Fruit fly (Drosophila melanogaster): ENCODE results near the gene CG7115.
A peak's percentile ranks its signal among the peaks of the same experiment; 100 is the strongest.

CG7115 gene

DNA sequence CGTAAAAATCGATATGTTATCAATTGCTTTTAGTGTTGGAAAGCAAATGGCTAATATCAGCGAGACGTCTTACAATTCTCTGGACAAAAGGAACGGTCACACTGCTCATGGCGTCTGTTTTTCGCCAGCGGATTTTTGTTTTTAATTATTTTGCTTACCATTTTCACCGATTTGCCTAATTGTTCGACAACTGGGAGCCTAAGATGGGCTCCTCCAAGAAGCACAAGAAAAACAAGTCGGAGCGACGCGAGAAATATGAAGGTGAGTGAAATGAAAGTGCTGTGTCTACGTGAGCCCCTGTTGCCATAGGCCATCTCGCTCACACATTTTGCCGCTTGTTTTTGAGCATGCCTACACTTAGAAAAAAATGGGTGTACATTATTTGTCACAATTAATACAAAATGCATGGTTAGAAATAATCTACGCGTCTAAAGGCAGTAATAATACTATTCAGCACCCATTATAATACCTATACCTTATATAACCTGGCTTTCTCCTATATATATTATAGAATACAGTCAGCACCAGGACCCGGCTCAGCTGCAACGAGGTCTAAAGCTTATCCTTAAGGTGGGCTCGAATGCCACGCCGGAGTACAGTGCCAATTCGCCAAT lies 38.1 kb upstream of the CG7115 start, which contains the start of gene Brd7-9 (continued):
- peak; percentile 49; the same call in 1 of the 2 replicates for TF ChIP-seq CG11085 (GFP tag; IDR thresholded peaks at IDR 0.05)
- peak; percentile 28 for TF ChIP-seq CG7786 (GFP tag; optimal IDR thresholded peaks at IDR 0.05)
- peak; percentile 22; the same call in 1 of the 3 replicates for TF ChIP-seq CG16813 (GFP tag; IDR thresholded peaks at IDR 0.05; ENCODE audit: partially characterized antibody)
- TF ChIP-seq HmgD (GFP tag; optimal IDR thresholded peaks at IDR 0.05), result no peak
- TF ChIP-seq CG7745 (tag; optimal IDR thresholded peaks at IDR 0.05), result no peak
- TF ChIP-seq B-H2 (GFP tag; optimal IDR thresholded peaks at IDR 0.05), result no peak
- peak; percentile 82 for TF ChIP-seq slbo (GFP tag; IDR thresholded peaks at IDR 0.05)
- peak; percentile 56 for TF ChIP-seq ewg (GFP tag; optimal IDR thresholded peaks at IDR 0.05)
- TF ChIP-seq CG8089 (GFP tag; optimal IDR thresholded peaks at IDR 0.05), result no peak
- TF ChIP-seq vfl (GFP tag; optimal IDR thresholded peaks at IDR 0.05), result no peak
- TF ChIP-seq Kr (GFP tag; optimal IDR thresholded peaks at IDR 0.05), result no peak
- TF ChIP-seq sim (GFP tag; IDR thresholded peaks at IDR 0.05), result peak; percentile 67
- TF ChIP-seq CG3281 (GFP tag; optimal IDR thresholded peaks at IDR 0.05), result peak; percentile 85
- peak; percentile 87 for TF ChIP-seq zf30C (GFP tag; optimal IDR thresholded peaks at IDR 0.05)
- peak; percentile 10 for TF ChIP-seq Fer2 (tag; optimal IDR thresholded peaks at IDR 0.05)
- peak; percentile 61 for TF ChIP-seq Asciz (GFP tag; optimal IDR thresholded peaks at IDR 0.05)
- peak; percentile 78 for TF ChIP-seq CG7839 (tag; optimal IDR thresholded peaks at IDR 0.05)
- peak; percentile 48 for TF ChIP-seq CG4707 (GFP tag; optimal IDR thresholded peaks at IDR 0.05)
- TF ChIP-seq CG30431 (GFP tag; optimal IDR thresholded peaks at IDR 0.05), result peak; percentile 20
- TF ChIP-seq CG11247 (GFP tag; IDR thresholded peaks at IDR 0.05), result peak; percentile 80
- peak; percentile 73 for TF ChIP-seq NK7.1 (GFP tag; optimal IDR thresholded peaks at IDR 0.05)
- TF ChIP-seq en (GFP tag; optimal IDR thresholded peaks at IDR 0.05), result peak; percentile 44
- no peak for TF ChIP-seq grn (GFP tag; optimal IDR thresholded peaks at IDR 0.05)
- TF ChIP-seq CG17328 (GFP tag; IDR thresholded peaks at IDR 0.05), result peak; percentile 82
- peak; percentile 69; the same call in 2 of the 3 replicates for TF ChIP-seq CG17361 (GFP tag; IDR thresholded peaks at IDR 0.05)
- TF ChIP-seq Antp (GFP tag; optimal IDR thresholded peaks at IDR 0.05), result peak; percentile 52
- TF ChIP-seq HHEX (GFP tag; optimal IDR thresholded peaks at IDR 0.05), result peak; percentile 67
- peak; percentile 37; the same call in 1 of the 2 replicates for TF ChIP-seq Nf-YA (GFP tag; IDR thresholded peaks at IDR 0.05)
- no peak for TF ChIP-seq dan (GFP tag; IDR thresholded peaks at IDR 0.05)
- peak; percentile 55 for TF ChIP-seq Hsf (GFP tag; optimal IDR thresholded peaks at IDR 0.05)
- 0 out of 2 replicates have a peak, but pooled peaks have one; percentile 25 for TF ChIP-seq gsb (GFP tag; IDR thresholded peaks at IDR 0.05)
- TF ChIP-seq CG8944 (GFP tag; optimal IDR thresholded peaks at IDR 0.05), result peak; percentile 56
- TF ChIP-seq CG16779 (GFP tag; IDR thresholded peaks at IDR 0.05), result peak; percentile 80
- peak; percentile 10 for TF ChIP-seq ash1 (GFP tag; optimal IDR thresholded peaks at IDR 0.05)
- peak; percentile 58 for TF ChIP-seq D19A (tag; optimal IDR thresholded peaks at IDR 0.05)
- peak; percentile 62 for TF ChIP-seq CG12659 (GFP tag; optimal IDR thresholded peaks at IDR 0.05)
- TF ChIP-seq vvl (GFP tag; IDR thresholded peaks at IDR 0.05), result peak; percentile 93
- peak; percentile 26 for TF ChIP-seq CG7987 (GFP tag; optimal IDR thresholded peaks at IDR 0.05)
- TF ChIP-seq CG11456 (GFP tag; IDR thresholded peaks at IDR 0.05), result peak; percentile 82
- TF ChIP-seq MBD-R2 (GFP tag; IDR thresholded peaks at IDR 0.05), result peak; percentile 67
- TF ChIP-seq tin (GFP tag; optimal IDR thresholded peaks at IDR 0.05), result peak; percentile 73
- TF ChIP-seq gsb-n (tag; optimal IDR thresholded peaks at IDR 0.05), result peak; percentile 16
- peak; percentile 72 for TF ChIP-seq Ptx1 (GFP tag; IDR thresholded peaks at IDR 0.05)
- peak; percentile 48 for TF ChIP-seq Six4 (GFP tag; optimal IDR thresholded peaks at IDR 0.05)
- TF ChIP-seq Ets65A (GFP tag), result peak; percentile 89
- TF ChIP-seq CG8478 (optimal IDR thresholded peaks at IDR 0.05), result no peak
- TF ChIP-seq CG9215 (GFP tag; IDR thresholded peaks at IDR 0.05), result 0 out of 2 replicates have a peak, but pooled peaks have one; percentile 22
- peak; percentile 30; the same call in 1 of the 2 replicates for TF ChIP-seq inv (GFP tag; IDR thresholded peaks at IDR 0.05; ENCODE audit: partially characterized antibody)
- peak; percentile 59; the same call in 1 of the 2 replicates for TF ChIP-seq al (GFP tag; IDR thresholded peaks at IDR 0.05)
- TF ChIP-seq CG11695 (GFP tag; IDR thresholded peaks at IDR 0.05), result peak; percentile 90
- peak; percentile 68 for TF ChIP-seq CG8924 (tag; optimal IDR thresholded peaks at IDR 0.05)
